Worm (Caenorhabditis elegans): ENCODE results near the gene cor-1.

Gene cor-1

ce11 chrIII:10209703-10210102 lies 39.2 kb upstream of the cor-1 start, which contains the start of gene T20G5.9 (continued):
- no peak for TF ChIP-seq ztf-26 (tag; optimal IDR thresholded peaks at IDR 0.05)
- TF ChIP-seq hmg-20 (GFP tag; IDR thresholded peaks at IDR 0.05) = no peak
- no peak for TF ChIP-seq unc-130 (GFP tag; optimal IDR thresholded peaks at IDR 0.05)
- peak; percentile 31 for TF ChIP-seq ama-1 (optimal IDR thresholded peaks at IDR 0.05)
- TF ChIP-seq ama-1 (GFP tag; optimal IDR thresholded peaks at IDR 0.05) = peak in 1 of 2 experiments; percentile 19
- TF ChIP-seq ztf-3 (GFP tag; optimal IDR thresholded peaks at IDR 0.05) = no peak
- no peak for TF ChIP-seq F37B4.10 (GFP tag; IDR thresholded peaks at IDR 0.05)
- TF ChIP-seq nhr-90 (tag; optimal IDR thresholded peaks at IDR 0.05) = no peak
- TF ChIP-seq madf-8 (GFP tag; conservative IDR thresholded peaks at IDR 0.05) = peak; percentile 72
- no peak for TF ChIP-seq ceh-27 (GFP tag; optimal IDR thresholded peaks at IDR 0.05)
- TF ChIP-seq ceh-91 (GFP tag; IDR thresholded peaks at IDR 0.05) = peak; percentile 49; the same call in 1 of the 2 replicates
- TF ChIP-seq nhr-27 (tag; optimal IDR thresholded peaks at IDR 0.05) = no peak
- TF ChIP-seq F49E8.2 (tag; optimal IDR thresholded peaks at IDR 0.05; ENCODE audit: insufficient read depth) = no peak
- peak; percentile 44 for TF ChIP-seq chd-7 (tag; optimal IDR thresholded peaks at IDR 0.05)
- TF ChIP-seq hsf-1 (GFP tag; IDR thresholded peaks at IDR 0.05) = 0 out of 2 replicates have a peak, but pooled peaks have one; percentile 29
- 0 out of 2 replicates have a peak, but pooled peaks have one; percentile 44 for TF ChIP-seq ekl-4 (GFP tag; IDR thresholded peaks at IDR 0.05)
- TF ChIP-seq ceh-58 (GFP tag; IDR thresholded peaks at IDR 0.05) = no peak
- no peak for TF ChIP-seq fkh-3 (tag; optimal IDR thresholded peaks at IDR 0.05)
- TF ChIP-seq lag-1 (GFP tag; IDR thresholded peaks at IDR 0.05) = no peak
- TF ChIP-seq D2030.7 (GFP tag; IDR thresholded peaks at IDR 0.05) = peak; percentile 48; the same call in 1 of the 2 replicates
- TF ChIP-seq dpl-1 (GFP tag; optimal IDR thresholded peaks at IDR 0.05) = no peak
- no peak for TF ChIP-seq K11D2.4 (GFP tag; IDR thresholded peaks at IDR 0.05)
- TF ChIP-seq egrh-3 (GFP tag; IDR thresholded peaks at IDR 0.05) = no peak
- no peak for TF ChIP-seq mxl-1 (tag; optimal IDR thresholded peaks at IDR 0.05)
- no peak for TF ChIP-seq T26A5.8 (tag; optimal IDR thresholded peaks at IDR 0.05)
- TF ChIP-seq F57C9.4 (tag; optimal IDR thresholded peaks at IDR 0.05) = no peak
- peak; percentile 41 for TF ChIP-seq xnd-1 (tag; optimal IDR thresholded peaks at IDR 0.05)
- TF ChIP-seq hlh-12 (tag; optimal IDR thresholded peaks at IDR 0.05) = no peak
- no peak for TF ChIP-seq unc-62 (GFP tag; optimal IDR thresholded peaks at IDR 0.05)
- TF ChIP-seq rpc-1 (optimal IDR thresholded peaks at IDR 0.05) = no peak
- no peak for TF ChIP-seq rpc-1 (tag; optimal IDR thresholded peaks at IDR 0.05)

ce11 chrIII:10211889-10212494 lies 36.9 kb upstream of the cor-1 start, which contains the start of the genes blos-1 and best-18:
blos-1 (minus strand) TSS chrIII:10211946.
best-18 (plus strand) TSS chrIII:10212396.
- TF ChIP-seq cebp-1 (GFP tag; IDR thresholded peaks at IDR 0.05) (no peak), cebp-1 (tag; optimal IDR thresholded peaks at IDR 0.05) (peak; percentile 16), lsl-1 (GFP tag; optimal IDR thresholded peaks at IDR 0.05) (peak; percentile 46), K12H6.12 (tag; optimal IDR thresholded peaks at IDR 0.05) (no peak)

DNA sequence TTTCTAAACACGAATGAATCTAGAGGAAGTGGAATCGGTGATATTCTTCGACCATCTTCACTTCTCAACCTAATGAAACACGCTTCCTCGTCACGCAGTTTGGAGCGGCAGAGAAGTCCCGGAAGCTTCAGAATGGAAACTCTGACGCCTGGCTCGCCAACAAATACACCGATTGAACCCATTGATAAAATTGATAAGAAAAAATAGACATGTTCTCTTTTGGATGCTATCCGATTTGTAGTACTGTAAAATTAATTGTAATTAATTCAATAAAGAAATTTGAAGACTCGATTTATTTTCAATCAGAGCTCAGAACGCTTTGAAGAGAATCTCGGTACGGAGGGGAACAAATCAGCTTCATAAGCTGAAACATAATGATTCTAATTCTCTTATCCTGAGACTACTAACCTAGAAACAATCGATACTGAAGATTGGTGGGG lies 34.4 kb upstream of the cor-1 start:
- no peak for TF ChIP-seq B0019.2 (GFP tag; conservative IDR thresholded peaks at IDR 0.05)
- no peak for TF ChIP-seq nhr-27 (tag; optimal IDR thresholded peaks at IDR 0.05)
- peak; percentile 63 for TF ChIP-seq tbp1 (GFP tag; optimal IDR thresholded peaks at IDR 0.05)
- peak; percentile 47 for TF ChIP-seq F33H1.4 (GFP tag; IDR thresholded peaks at IDR 0.05)
- 0 out of 2 replicates have a peak, but pooled peaks have one; percentile 55 for TF ChIP-seq K11D2.4 (GFP tag; IDR thresholded peaks at IDR 0.05)
- TF ChIP-seq C06A6.2 (GFP tag; conservative IDR thresholded peaks at IDR 0.05) = peak; percentile 58; the same call in 1 of the 2 replicates
- peak; percentile 95 for TF ChIP-seq repo-1 (tag; optimal IDR thresholded peaks at IDR 0.05)
- TF ChIP-seq nhr-120 (GFP tag; IDR thresholded peaks at IDR 0.05) = no peak
- TF ChIP-seq snpc-4 (GFP tag; optimal IDR thresholded peaks at IDR 0.05) = no peak
- TF ChIP-seq snpc-4 (tag; optimal IDR thresholded peaks at IDR 0.05) = peak in 3 of 4 experiments; percentile 1 to 54 (median 52)
- no peak for TF ChIP-seq F55B11.4 (tag; optimal IDR thresholded peaks at IDR 0.05; ENCODE audit: borderline replicate concordance, insufficient read depth)
- peak; percentile 78 for TF ChIP-seq zim-3 (tag; optimal IDR thresholded peaks at IDR 0.05)
- TF ChIP-seq ets-4 (GFP tag; optimal IDR thresholded peaks at IDR 0.05) = peak; percentile 29
- peak; percentile 83 for TF ChIP-seq B0035.1 (tag; optimal IDR thresholded peaks at IDR 0.05)
- peak; percentile 93 for TF ChIP-seq tlf-1 (GFP tag; optimal IDR thresholded peaks at IDR 0.05)
- peak; percentile 52; the same call in 1 of the 2 replicates for TF ChIP-seq cebp-2 (GFP tag; IDR thresholded peaks at IDR 0.05)
